Fruit fly (Drosophila melanogaster): ENCODE results near the gene RpS21.
A peak's percentile ranks its signal among the peaks of the same experiment; 100 is the strongest.

Gene RpS21

dm6 chr2L:2807597-2807996, 48.3 kb upstream of the RpS21 start:
- TF ChIP-seq achi (GFP tag; optimal IDR thresholded peaks at IDR 0.05) (no peak), CG10631 (GFP tag; optimal IDR thresholded peaks at IDR 0.05) (no peak), lz (GFP tag; optimal IDR thresholded peaks at IDR 0.05) (no peak), Eip78C (GFP tag) (peak; percentile 17), CG10669 (GFP tag; optimal IDR thresholded peaks at IDR 0.05) (no peak), acj6 (GFP tag; optimal IDR thresholded peaks at IDR 0.05) (no peak), vri (GFP tag; optimal IDR thresholded peaks at IDR 0.05) (no peak), Met (GFP tag; optimal IDR thresholded peaks at IDR 0.05) (no peak), Sox14 (GFP tag; optimal IDR thresholded peaks at IDR 0.05) (no peak), esn (GFP tag; optimal IDR thresholded peaks at IDR 0.05) (no peak), svp (GFP tag) (peak; percentile 87), CG6276 (GFP tag; optimal IDR thresholded peaks at IDR 0.05) (no peak), CG11294 (GFP tag; IDR thresholded peaks at IDR 0.05) (no peak), dsx (GFP tag; optimal IDR thresholded peaks at IDR 0.05; ENCODE audit: poor library complexity, severe bottlenecking) (no peak), CG15336 (GFP tag; IDR thresholded peaks at IDR 0.05) (no peak)

- TF ChIP-seq CG16779 (tag; optimal IDR thresholded peaks at IDR 0.05) (peak; percentile 11), CG8119 (GFP tag; IDR thresholded peaks at IDR 0.05) (0 out of 3 replicates have a peak, but pooled peaks have one; percentile 32), CG8319 (GFP tag; optimal IDR thresholded peaks at IDR 0.05) (no peak), ss (GFP tag; optimal IDR thresholded peaks at IDR 0.05) (peak in 1 of 2 experiments; percentile 47), vri (GFP tag; optimal IDR thresholded peaks at IDR 0.05) (peak; percentile 1), svp (GFP tag) (peak; percentile 89), CG6808 (GFP tag; optimal IDR thresholded peaks at IDR 0.05) (peak; percentile 27), CG7368 (GFP tag; optimal IDR thresholded peaks at IDR 0.05) (no peak), Eip75B (GFP tag; optimal IDR thresholded peaks at IDR 0.05) (peak; percentile 3), eg (GFP tag; IDR thresholded peaks at IDR 0.05) (peak; percentile 28; the same call in 1 of the 3 replicates), cyc (GFP tag; optimal IDR thresholded peaks at IDR 0.05) (no peak), CG9139 (GFP tag; optimal IDR thresholded peaks at IDR 0.05) (peak; percentile 5), Eip78C (GFP tag) (peak; percentile 25)
These were observed 47.7 kb upstream of the RpS21 start for dm6 chr2L:2808038-2808699.

- TF ChIP-seq dsx (GFP tag; optimal IDR thresholded peaks at IDR 0.05; ENCODE audit: poor library complexity, severe bottlenecking), result no peak
- TF ChIP-seq svp (GFP tag), result peak; percentile 96
These were observed 45.0 kb upstream of the RpS21 start for dm6 chr2L:2810831-2811230.

dm6 chr2L:2812137-2812536, 43.7 kb upstream of the RpS21 start, which contains the start of gene CG2964:
CG2964 (plus strand) TSS chr2L:2812437.
- TF ChIP-seq pdm3 (GFP tag; optimal IDR thresholded peaks at IDR 0.05), result no peak
- no peak for TF ChIP-seq Gug (GFP tag; IDR thresholded peaks at IDR 0.05)
- no peak for TF ChIP-seq CG4318 (GFP tag; optimal IDR thresholded peaks at IDR 0.05)
- no peak for TF ChIP-seq Eip78C (GFP tag)
- no peak for TF ChIP-seq Ets21C (GFP tag; optimal IDR thresholded peaks at IDR 0.05)
- TF ChIP-seq CG11762 (GFP tag; optimal IDR thresholded peaks at IDR 0.05; ENCODE audit: insufficient read depth), result no peak
- TF ChIP-seq CG6808 (GFP tag; optimal IDR thresholded peaks at IDR 0.05), result no peak
- no peak for TF ChIP-seq dac (GFP tag; optimal IDR thresholded peaks at IDR 0.05)
- no peak for TF ChIP-seq Eip75B (GFP tag; optimal IDR thresholded peaks at IDR 0.05)
- TF ChIP-seq acj6 (GFP tag; optimal IDR thresholded peaks at IDR 0.05), result no peak
- no peak for TF ChIP-seq CG3919 (GFP tag; optimal IDR thresholded peaks at IDR 0.05)
- no peak for TF ChIP-seq ss (GFP tag; optimal IDR thresholded peaks at IDR 0.05)
- no peak for TF ChIP-seq CG1621 (tag; optimal IDR thresholded peaks at IDR 0.05)
- no peak for TF ChIP-seq Hr39 (GFP tag; optimal IDR thresholded peaks at IDR 0.05)
- no peak for TF ChIP-seq achi (GFP tag; optimal IDR thresholded peaks at IDR 0.05)
- TF ChIP-seq CG8119 (GFP tag; IDR thresholded peaks at IDR 0.05), result no peak
- no peak for TF ChIP-seq CG31627 (GFP tag; optimal IDR thresholded peaks at IDR 0.05)

All from whole organism, prepupa.